Worm (Caenorhabditis elegans): ENCODE measurements around the gene C01G6.4.

C01G6.4 gene

ce11 chrII:9251529-9251928, 21.3 kb downstream of the C01G6.4 start:
- TF ChIP-seq nhr-85 (tag) (peak; percentile 81), blmp-1 (tag; optimal IDR thresholded peaks at IDR 0.05) (peak; percentile 77), nhr-20 (tag; optimal IDR thresholded peaks at IDR 0.05) (no peak)

ce11 chrII:9250422-9250821, 22.4 kb downstream of the C01G6.4 start, which contains the start of gene T26C5.4:
TSS of gene T26C5.4 (minus strand) at chrII:9250522.
- TF ChIP-seq skn-1 (tag; optimal IDR thresholded peaks at IDR 0.05) = no peak
- no peak for TF ChIP-seq swsn-7 (tag; optimal IDR thresholded peaks at IDR 0.05)
- no peak for TF ChIP-seq egl-27 (tag; optimal IDR thresholded peaks at IDR 0.05)
- no peak for TF ChIP-seq dsc-1 (tag; optimal IDR thresholded peaks at IDR 0.05)

DNA sequence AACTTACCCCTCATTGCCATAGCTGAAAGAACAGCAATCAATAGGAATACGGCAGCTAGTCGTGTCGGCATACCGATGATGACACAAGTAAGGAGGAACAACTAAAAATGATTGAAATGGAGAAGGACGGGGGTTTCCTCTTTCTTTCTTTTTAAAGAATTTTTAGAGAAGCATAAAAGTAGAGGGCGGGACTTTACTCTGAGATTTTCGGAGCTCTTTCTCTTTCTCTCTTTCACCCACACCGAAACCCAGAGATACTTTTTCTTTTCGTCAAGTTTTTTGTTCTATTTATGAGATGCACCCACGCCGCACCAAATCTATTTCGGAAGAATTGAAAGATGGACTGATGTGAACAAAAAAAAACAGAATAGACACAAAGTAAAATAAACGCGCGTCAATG, 26.2 kb downstream of the C01G6.4 start, which contains the start of gene T26C5.5:
TSS of gene T26C5.5 (minus strand) at position 101 of the 400 bp plus-strand sequence.
- no peak for TF ChIP-seq nhr-76 (tag; optimal IDR thresholded peaks at IDR 0.05)
- TF ChIP-seq mep-1 (tag; optimal IDR thresholded peaks at IDR 0.05) = no peak
- TF ChIP-seq irx-1 (tag; optimal IDR thresholded peaks at IDR 0.05) = no peak
- no peak for TF ChIP-seq lir-3 (tag; optimal IDR thresholded peaks at IDR 0.05; ENCODE audit: poor library complexity)

DNA sequence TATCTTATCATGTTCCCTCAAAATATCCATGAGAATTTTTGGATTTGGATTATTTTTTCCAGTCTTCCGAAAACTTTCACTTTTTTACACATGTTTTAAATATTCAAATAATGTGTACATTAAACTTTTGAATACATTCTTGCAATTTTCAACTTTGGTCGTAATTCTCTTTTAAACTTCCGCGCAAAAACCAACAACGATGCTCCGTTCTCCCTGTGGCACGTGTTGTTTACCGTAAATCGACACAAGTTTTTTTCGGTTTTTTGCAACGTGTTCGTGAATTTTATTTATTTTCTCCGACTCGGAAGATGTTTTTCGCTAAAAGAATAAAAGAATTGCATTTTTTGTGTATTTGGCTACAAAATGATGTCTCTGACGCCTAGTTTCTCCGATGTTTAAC, 30.0 kb downstream of the C01G6.4 start:
- TF ChIP-seq ceh-8 (GFP tag; optimal IDR thresholded peaks at IDR 0.05) (no peak), ceh-88 (GFP tag; IDR thresholded peaks at IDR 0.05) (peak; percentile 48), swsn-7 (tag; optimal IDR thresholded peaks at IDR 0.05) (peak; percentile 54), nhr-20 (tag; optimal IDR thresholded peaks at IDR 0.05) (peak; percentile 51), blmp-1 (tag; optimal IDR thresholded peaks at IDR 0.05) (peak; percentile 49), lir-3 (tag; optimal IDR thresholded peaks at IDR 0.05; ENCODE audit: poor library complexity) (no peak), snu-23 (GFP tag; optimal IDR thresholded peaks at IDR 0.05) (peak; percentile 69), nhr-237 (tag; optimal IDR thresholded peaks at IDR 0.05) (peak; percentile 14), sup-37 (GFP tag; optimal IDR thresholded peaks at IDR 0.05) (no peak), mdl-1 (tag; optimal IDR thresholded peaks at IDR 0.05) (peak in 1 of 2 experiments; percentile 47), lin-35 (GFP tag; optimal IDR thresholded peaks at IDR 0.05) (peak; percentile 92 to 95), nhr-77 (tag; optimal IDR thresholded peaks at IDR 0.05) (peak; percentile 15), tbx-2 (tag; optimal IDR thresholded peaks at IDR 0.05) (peak; percentile 60), isw-1 (GFP tag; IDR thresholded peaks at IDR 0.05) (peak; percentile 49; the same call in 1 of the 2 replicates), efl-1 (optimal IDR thresholded peaks at IDR 0.05) (peak; percentile 75 to 95), efl-1 (GFP tag; optimal IDR thresholded peaks at IDR 0.05 in 1 of 2) (peak; percentile 94 to 99), egl-27 (tag; optimal IDR thresholded peaks at IDR 0.05) (no peak), grh-1 (GFP tag; IDR thresholded peaks at IDR 0.05) (0 out of 2 replicates have a peak, but pooled peaks have one; percentile 6), ceh-63 (GFP tag; optimal IDR thresholded peaks at IDR 0.05) (no peak), nhr-85 (tag) (peak; percentile 75), xbp-1 (tag; optimal IDR thresholded peaks at IDR 0.05) (peak; percentile 68), C34B4.2 (tag; optimal IDR thresholded peaks at IDR 0.05) (no peak), pax-3 (tag; optimal IDR thresholded peaks at IDR 0.05) (no peak), rnt-1 (tag; optimal IDR thresholded peaks at IDR 0.05) (peak; percentile 54), lin-15B (tag; optimal IDR thresholded peaks at IDR 0.05) (peak; percentile 41), nhr-71 (tag; optimal IDR thresholded peaks at IDR 0.05) (peak; percentile 67), dpl-1 (GFP tag; optimal IDR thresholded peaks at IDR 0.05) (peak; percentile 88 to 95 (median 93)), unc-86 (tag; optimal IDR thresholded peaks at IDR 0.05) (peak; percentile 34), nhr-19 (GFP tag; conservative IDR thresholded peaks at IDR 0.05) (peak; percentile 41; the same call in 1 of the 2 replicates), ceh-82 (tag; optimal IDR thresholded peaks at IDR 0.05) (peak; percentile 4 to 40 (median 36)), nhr-47 (tag; optimal IDR thresholded peaks at IDR 0.05) (peak; percentile 65), unc-62 (GFP tag; optimal IDR thresholded peaks at IDR 0.05) (no peak), irx-1 (tag; optimal IDR thresholded peaks at IDR 0.05) (peak; percentile 2), unc-130 (tag; optimal IDR thresholded peaks at IDR 0.05) (peak; percentile 49), dsc-1 (tag; optimal IDR thresholded peaks at IDR 0.05) (peak; percentile 10), lsy-2 (tag; optimal IDR thresholded peaks at IDR 0.05) (peak; percentile 72 to 79), hlh-4 (tag; optimal IDR thresholded peaks at IDR 0.05) (no peak), jun-1 (tag; optimal IDR thresholded peaks at IDR 0.05) (peak; percentile 6), mef-2 (tag; optimal IDR thresholded peaks at IDR 0.05) (no peak), skn-1 (tag; optimal IDR thresholded peaks at IDR 0.05) (peak; percentile 46), fkh-4 (tag; optimal IDR thresholded peaks at IDR 0.05; ENCODE audit: borderline replicate concordance) (no peak), lin-14 (GFP tag; optimal IDR thresholded peaks at IDR 0.05) (peak; percentile 59), ets-5 (GFP tag; IDR thresholded peaks at IDR 0.05) (no peak)

Data from whole organism, L1 larva.